Fruit fly (Drosophila melanogaster) whole organism, prepupa: ENCODE results near the gene CG4896.

Source experiments
- Blimp-1 ChIP-seq: fragments of 200-800 bp; sonication (Bioruptor generic); optimal IDR thresholded peaks from 3 replicates; lab custom pipeline; 2017; ENCODE audit warnings: missing biosample characterization, missing genetic modification characterization, mild to moderate bottlenecking, moderate library complexity, missing genetic modification reagents
- CG10631 ChIP-seq: fragments of 200-800 bp; sonication (Bioruptor generic); optimal IDR thresholded peaks from 2 replicates; lab custom pipeline; 2016; ENCODE audit warnings: missing biosample characterization, missing genetic modification characterization
- CG11294 ChIP-seq: fragments of 200-800 bp; sonication (Bioruptor generic); IDR thresholded peaks from 2 replicates; pipeline ENCODE4 v1.3.6; 2022; ENCODE audit warnings: missing biosample characterization, missing genetic modification characterization
- CG11902 ChIP-seq: fragments of 200-800 bp; sonication (Bioruptor generic); optimal IDR thresholded peaks from 3 replicates; lab custom pipeline; 2016; ENCODE audit warnings: missing biosample characterization, missing genetic modification characterization
- CG15336 ChIP-seq: fragments of 200-800 bp; sonication (Bioruptor generic); IDR thresholded peaks from 2 replicates; pipeline ENCODE4 v1.3.6; 2022; ENCODE audit warnings: missing biosample characterization, missing genetic modification characterization
- CG1621 ChIP-seq: fragments of 200-800 bp; sonication (Bioruptor generic); optimal IDR thresholded peaks from 3 replicates; lab custom pipeline; 2018; ENCODE audit warnings: missing biosample characterization, mild to moderate bottlenecking, missing genetic modification characterization
- CG16779 ChIP-seq: fragments of 200-800 bp; sonication (Bioruptor generic); optimal IDR thresholded peaks from 3 replicates; lab custom pipeline; 2017; ENCODE audit warnings: missing biosample characterization, mild to moderate bottlenecking, missing genetic modification characterization
- CG3032 ChIP-seq: fragments of 200-800 bp; optimal IDR thresholded peaks from 2 replicates; lab custom pipeline; 2019; ENCODE audit warnings: missing biosample characterization, mild to moderate bottlenecking, missing genetic modification characterization, moderate library complexity
- CG31627 ChIP-seq: fragments of 200-800 bp; sonication (Bioruptor generic); optimal IDR thresholded peaks from 3 replicates; lab custom pipeline; 2016; ENCODE audit warnings: missing biosample characterization, missing genetic modification characterization
- CG32006 ChIP-seq: fragments of 200-800 bp; sonication (Bioruptor generic); optimal IDR thresholded peaks from 3 replicates; lab custom pipeline; 2017; ENCODE audit warnings: missing biosample characterization, mild to moderate bottlenecking, missing genetic modification characterization
- CG34406 ChIP-seq: fragments of 200-800 bp; sonication (Bioruptor generic); optimal IDR thresholded peaks from 3 replicates; lab custom pipeline; 2016; ENCODE audit warnings: missing biosample characterization, missing genetic modification characterization
- CG3919 ChIP-seq: fragments of 200-800 bp; sonication (Bioruptor generic); optimal IDR thresholded peaks from 3 replicates; lab custom pipeline; 2016; ENCODE audit warnings: missing biosample characterization, missing genetic modification characterization
- CG4318 ChIP-seq: fragments of 200-800 bp; sonication (Bioruptor generic); optimal IDR thresholded peaks from 3 replicates; lab custom pipeline; 2017; ENCODE audit warnings: missing biosample characterization, mild to moderate bottlenecking, missing genetic modification characterization
- CG6163 ChIP-seq: fragments of 200-800 bp; sonication (Bioruptor generic); IDR thresholded peaks from 3 replicates; pipeline ENCODE4 v1.3.6; 2022; ENCODE audit warnings: missing biosample characterization, missing genetic modification characterization
- CG6276 ChIP-seq: fragments of 200-800 bp; sonication (Bioruptor generic); optimal IDR thresholded peaks from 2 replicates; lab custom pipeline; 2017; ENCODE audit warnings: missing biosample characterization, mild to moderate bottlenecking, missing genetic modification characterization
- CG6792 ChIP-seq: fragments of 200-800 bp; sonication (Bioruptor generic); optimal IDR thresholded peaks from 3 replicates; lab custom pipeline; 2016; ENCODE audit warnings: missing biosample characterization, missing genetic modification characterization
- CG6808 ChIP-seq: fragments of 200-800 bp; sonication (Bioruptor generic); optimal IDR thresholded peaks from 3 replicates; lab custom pipeline; 2017; ENCODE audit warnings: missing biosample characterization, missing genetic modification characterization, mild to moderate bottlenecking, moderate library complexity, missing genetic modification reagents
- CG8119 ChIP-seq: fragments of 200-800 bp; sonication (Bioruptor generic); IDR thresholded peaks from 3 replicates; pipeline ENCODE4 v1.3.6; 2022; ENCODE audit warnings: missing biosample characterization, missing genetic modification characterization
- CG8632 ChIP-seq: fragments of 200-800 bp; sonication (Bioruptor generic); optimal IDR thresholded peaks from 3 replicates; lab custom pipeline; 2016; ENCODE audit warnings: missing biosample characterization, missing genetic modification characterization
- Eip75B ChIP-seq: fragments of 200-800 bp; sonication (Bioruptor generic); optimal IDR thresholded peaks from 3 replicates; lab custom pipeline; 2016; ENCODE audit warnings: missing biosample characterization, missing genetic modification characterization
- Eip78C ChIP-seq: fragments of 200-800 bp; sonication (Bioruptor generic); peaks from one replicate; lab custom pipeline; 2016; ENCODE audit warnings: missing biosample characterization, missing genetic modification characterization
- Eip93F ChIP-seq: fragments of 200-800 bp; sonication (Bioruptor generic); optimal IDR thresholded peaks from 2 replicates; lab custom pipeline; 2016; ENCODE audit warnings: missing biosample characterization, mild to moderate bottlenecking, missing genetic modification characterization
- Ets96B ChIP-seq: fragments of 200-800 bp; optimal IDR thresholded peaks from 2 replicates; lab custom pipeline; 2019; ENCODE audit warnings: missing biosample characterization, mild to moderate bottlenecking, missing genetic modification characterization, moderate library complexity
- Hr38 ChIP-seq: sonication (Bioruptor generic); optimal IDR thresholded peaks from 2 replicates; lab custom pipeline; 2016; ENCODE audit warnings: missing biosample characterization, missing genetic modification characterization
- Hr39 ChIP-seq: fragments of 200-800 bp; sonication (Bioruptor generic); optimal IDR thresholded peaks from 2 replicates; lab custom pipeline; 2016; ENCODE audit warnings: missing biosample characterization, missing genetic modification characterization
- Hr4 ChIP-seq: fragments of 200-800 bp; sonication (Bioruptor generic); optimal IDR thresholded peaks from 3 replicates; lab custom pipeline; 2016; ENCODE audit warnings: missing biosample characterization, missing genetic modification characterization
- Lpt ChIP-seq: fragments of 200-800 bp; sonication (Bioruptor generic); optimal IDR thresholded peaks from 3 replicates; lab custom pipeline; 2016; ENCODE audit warnings: missing biosample characterization, missing genetic modification characterization
- Met ChIP-seq: fragments of 200-800 bp; sonication (Bioruptor generic); optimal IDR thresholded peaks from 3 replicates; lab custom pipeline; 2016; ENCODE audit warnings: missing biosample characterization, missing genetic modification characterization
- OdsH ChIP-seq: fragments of 200-800 bp; sonication (Bioruptor generic); optimal IDR thresholded peaks from 3 replicates; lab custom pipeline; 2016; ENCODE audit warnings: missing biosample characterization, missing genetic modification characterization
- Sox102F ChIP-seq: fragments of 200-800 bp; sonication (Bioruptor generic); optimal IDR thresholded peaks from 2 replicates; lab custom pipeline; 2016; ENCODE audit warnings: missing biosample characterization, mild to moderate bottlenecking, missing genetic modification characterization
- Sox14 ChIP-seq: fragments of 200-800 bp; sonication (Bioruptor generic); optimal IDR thresholded peaks from 3 replicates; lab custom pipeline; 2016; ENCODE audit warnings: missing biosample characterization, missing genetic modification characterization
- Sox15 ChIP-seq: fragments of 200-800 bp; sonication (Bioruptor generic); optimal IDR thresholded peaks from 3 replicates; lab custom pipeline; 2016; ENCODE audit warnings: missing biosample characterization, missing genetic modification characterization
- achi ChIP-seq: fragments of 200-800 bp; sonication (Bioruptor generic); optimal IDR thresholded peaks from 3 replicates; lab custom pipeline; 2016; ENCODE audit warnings: missing biosample characterization, missing genetic modification characterization
- acj6 ChIP-seq: fragments of 200-800 bp; sonication (Bioruptor generic); optimal IDR thresholded peaks from 3 replicates; lab custom pipeline; 2016; ENCODE audit warnings: missing biosample characterization, missing genetic modification characterization
- cyc ChIP-seq: fragments of 200-800 bp; sonication (Bioruptor generic); optimal IDR thresholded peaks from 3 replicates; lab custom pipeline; 2016; ENCODE audit warnings: missing biosample characterization, missing genetic modification characterization
- dsx ChIP-seq: fragments of 200-800 bp; optimal IDR thresholded peaks from 3 replicates; lab custom pipeline; 2019; ENCODE audit warnings: missing biosample characterization, mild to moderate bottlenecking, missing genetic modification characterization, moderate library complexity; ENCODE audit not compliant: poor library complexity, severe bottlenecking
- eg ChIP-seq: fragments of 200-800 bp; sonication (Bioruptor generic); IDR thresholded peaks from 3 replicates; pipeline ENCODE4 v1.3.6; 2022; ENCODE audit warnings: missing biosample characterization, missing genetic modification characterization
- esn ChIP-seq: fragments of 200-800 bp; sonication (Bioruptor generic); optimal IDR thresholded peaks from 2 replicates; lab custom pipeline; 2016; ENCODE audit warnings: missing biosample characterization, mild to moderate bottlenecking, missing genetic modification characterization, moderate library complexity
- fd59A ChIP-seq: fragments of 200-800 bp; sonication (Bioruptor generic); optimal IDR thresholded peaks from 2 replicates; lab custom pipeline; 2017; ENCODE audit warnings: missing biosample characterization, mild to moderate bottlenecking, missing genetic modification characterization, missing genetic modification reagents
- lz ChIP-seq: fragments of 200-800 bp; sonication (Bioruptor generic); optimal IDR thresholded peaks from 3 replicates; lab custom pipeline; 2016; ENCODE audit warnings: missing biosample characterization, missing genetic modification characterization
- net ChIP-seq: fragments of 200-800 bp; sonication (Bioruptor generic); optimal IDR thresholded peaks from 3 replicates; lab custom pipeline; 2016; ENCODE audit warnings: missing biosample characterization, missing genetic modification characterization
- salr ChIP-seq, 2 experiments: fragments of 200-800 bp; sonication (Bioruptor generic); optimal IDR thresholded peaks; 3 replicates each; lab custom pipeline; 2016 to 2018; ENCODE audit warnings: missing biosample characterization in 2 of 2, missing genetic modification characterization in 2 of 2, mild to moderate bottlenecking in 1 of 2
- spab ChIP-seq: fragments of 200-800 bp; sonication (Bioruptor generic); optimal IDR thresholded peaks from 2 replicates; lab custom pipeline; 2017; ENCODE audit warnings: missing biosample characterization, mild to moderate bottlenecking, missing genetic modification characterization, missing genetic modification reagents
- ss ChIP-seq, 2 experiments: fragments of 200-800 bp; sonication (Bioruptor generic); optimal IDR thresholded peaks; 2 replicates in 1 of 2; 3 replicates in 1 of 2; lab custom pipeline; 2017 to 2018; ENCODE audit warnings: mild to moderate bottlenecking in 2 of 2, missing biosample characterization in 2 of 2, missing genetic modification characterization in 2 of 2, moderate library complexity in 1 of 2
- svp ChIP-seq: fragments of 200-800 bp; sonication (Bioruptor generic); peaks from one replicate; lab custom pipeline; 2016; ENCODE audit warnings: missing biosample characterization, missing genetic modification characterization
- topi ChIP-seq: fragments of 200-800 bp; sonication (Bioruptor generic); optimal IDR thresholded peaks from 3 replicates; lab custom pipeline; 2016; ENCODE audit warnings: missing biosample characterization, missing genetic modification characterization

Gene CG4896

DNA sequence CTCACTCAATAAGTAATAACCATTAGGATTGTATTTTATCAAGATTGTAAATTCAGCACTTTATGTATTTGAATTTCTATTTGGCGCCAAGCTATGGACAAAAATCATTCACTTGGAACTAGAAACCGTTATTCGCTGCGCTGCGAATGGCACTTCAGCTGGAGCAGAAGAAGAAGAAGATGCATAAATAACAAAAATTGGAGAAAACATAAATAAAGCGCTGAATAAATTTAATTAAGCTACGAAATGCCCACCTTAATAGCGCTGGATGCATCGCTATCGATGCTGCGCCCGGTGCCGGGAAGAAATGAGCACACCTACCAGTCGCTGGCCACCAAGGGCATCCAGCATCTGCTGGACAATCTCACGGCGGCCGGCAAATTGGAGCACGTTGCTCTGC lies 13.2 kb upstream of the CG4896 start, which contains the start of gene IntS14:
Gene IntS14, plus strand, starts transcription at position 150 of the 400 bp plus-strand sequence.
- TF ChIP-seq Hr4 (GFP tag; lab: Kevin White, UChicago) (no peak), CG16779 (tag; lab: Kevin White, UChicago) (no peak), lz (no peak), svp (GFP tag; lab: Kevin White, UChicago) (no peak), ss (GFP tag; optimal IDR thresholded peaks at IDR 0.05; lab: Kevin White, UChicago) (no peak), CG8632 (no peak), acj6 (GFP tag; lab: Kevin White, UChicago) (no peak), salr (GFP tag; optimal IDR thresholded peaks at IDR 0.05; lab: Kevin White, UChicago) (no peak), CG6163 (no peak), Blimp-1 (no peak), CG10631 (no peak), Hr39 (GFP tag; lab: Kevin White, UChicago) (no peak), Ets96B (tag; lab: Kevin White, UChicago) (no peak), CG4318 (GFP tag; lab: Kevin White, UChicago) (no peak), CG34406 (no peak), CG11902 (GFP tag; lab: Kevin White, UChicago) (no peak)

dm6 chr2L:1166326-1166725 lies 11.2 kb upstream of the CG4896 start, which contains the start of gene CG14341:
Gene CG14341, plus strand, starts transcription at chr2L:1166506.
- TF ChIP-seq OdsH (GFP tag; lab: Kevin White, UChicago), result no peak
- peak; percentile 66 for TF ChIP-seq svp (GFP tag; lab: Kevin White, UChicago)
- TF ChIP-seq eg, result no peak
- TF ChIP-seq net, result no peak
- TF ChIP-seq esn (GFP tag; lab: Kevin White, UChicago), result peak; percentile 26

- no peak for TF ChIP-seq Eip75B (GFP tag; lab: Kevin White, UChicago)
- peak; percentile 45 for TF ChIP-seq Sox15 (GFP tag; lab: Kevin White, UChicago)
- peak; percentile 87 for TF ChIP-seq dsx (GFP tag; lab: Kevin White, UChicago)
- no peak; the same call in 2 of the 3 replicates for TF ChIP-seq CG6163
- TF ChIP-seq Sox14 (GFP tag; lab: Kevin White, UChicago), result peak; percentile 89
- peak; percentile 59 for TF ChIP-seq CG6792
- TF ChIP-seq svp (GFP tag; lab: Kevin White, UChicago), result peak; percentile 97
- TF ChIP-seq CG3032, result peak; percentile 67
- TF ChIP-seq eg, result no peak
- no peak for TF ChIP-seq CG8119 (GFP tag; lab: Robert Waterston, UW)
- no peak for TF ChIP-seq achi (GFP tag; lab: Kevin White, UChicago)
- no peak for TF ChIP-seq CG1621 (tag; lab: Kevin White, UChicago)
- no peak for TF ChIP-seq CG6808 (GFP tag; lab: Kevin White, UChicago)
- TF ChIP-seq lz, result peak; percentile 78
- no peak for TF ChIP-seq CG15336 (GFP tag; lab: Robert Waterston, UW)
- TF ChIP-seq Eip93F (GFP tag; lab: Kevin White, UChicago), result no peak
- peak; percentile 74 for TF ChIP-seq CG31627 (GFP tag; lab: Kevin White, UChicago)
- TF ChIP-seq CG34406, result peak; percentile 60
- TF ChIP-seq Lpt, result peak; percentile 3
- no peak for TF ChIP-seq Blimp-1
- TF ChIP-seq CG32006 (GFP tag; lab: Kevin White, UChicago), result no peak
- TF ChIP-seq net, result peak; percentile 18
- no peak for TF ChIP-seq Hr38
- TF ChIP-seq acj6 (GFP tag; lab: Kevin White, UChicago), result no peak
- TF ChIP-seq cyc (GFP tag; lab: Kevin White, UChicago), result peak; percentile 66
- peak; percentile 69 for TF ChIP-seq topi (GFP tag; lab: Kevin White, UChicago)
- peak; percentile 51 for TF ChIP-seq CG3919 (GFP tag; lab: Kevin White, UChicago)
- no peak for TF ChIP-seq Hr4 (GFP tag; lab: Kevin White, UChicago)
- peak; percentile 17 for TF ChIP-seq CG8632
- no peak for TF ChIP-seq CG11294 (GFP tag; lab: Robert Waterston, UW)
- TF ChIP-seq Hr39 (GFP tag; lab: Kevin White, UChicago), result peak; percentile 63
- no peak for TF ChIP-seq CG6276 (GFP tag; lab: Kevin White, UChicago)
- peak; percentile 40 for TF ChIP-seq CG11902 (GFP tag; lab: Kevin White, UChicago)
- TF ChIP-seq spab, result no peak
- TF ChIP-seq fd59A (GFP tag; lab: Kevin White, UChicago), result peak; percentile 1
- peak; percentile 58 for TF ChIP-seq Ets96B (tag; lab: Kevin White, UChicago)
- peak; percentile 82 for TF ChIP-seq esn (GFP tag; lab: Kevin White, UChicago)
- TF ChIP-seq Met (GFP tag; lab: Kevin White, UChicago), result no peak
- peak; percentile 89 for TF ChIP-seq Eip78C
- no peak for TF ChIP-seq Sox102F (GFP tag; lab: Kevin White, UChicago)
Observed at dm6 chr2L:1169867-1170415, 7.5 kb upstream of the CG4896 start, which contains the start of the genes CG31922 and Plap. Gene CG31922, plus strand, starts transcription at chr2L:1170181. Gene Plap, minus strand, starts transcription at chr2L:1170365.
